Worm (Caenorhabditis elegans): ENCODE measurements around the gene F32D8.15.

DNA sequence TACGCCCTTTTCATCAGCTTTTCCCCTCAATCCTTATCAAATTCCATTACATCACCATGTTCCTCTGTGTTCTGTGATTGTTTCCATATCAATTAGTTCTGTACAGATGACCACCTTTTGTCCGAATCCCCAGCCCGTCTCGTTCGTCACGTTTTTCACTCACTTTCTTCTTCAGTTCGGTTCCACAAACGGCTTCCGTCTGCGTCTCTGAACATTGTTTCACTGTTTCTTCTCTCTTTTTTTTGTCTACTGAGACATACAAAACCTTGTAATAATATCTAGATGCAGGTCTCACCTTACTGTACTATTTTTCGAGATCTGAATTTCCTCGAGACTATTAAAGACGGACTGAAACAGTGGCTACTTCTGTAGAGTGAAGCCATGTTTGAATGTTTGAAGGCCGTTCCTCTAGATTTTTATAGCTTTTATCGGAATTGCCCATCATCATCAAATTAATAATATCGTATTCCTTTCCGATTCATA, 17.4 kb upstream of the F32D8.15 start, which contains the start of gene F32D8.3:
- TF ChIP-seq lir-3 (tag; optimal IDR thresholded peaks at IDR 0.05; ENCODE audit: poor library complexity) (no peak), hpl-2 (GFP tag; optimal IDR thresholded peaks at IDR 0.05) (no peak), irx-1 (tag; optimal IDR thresholded peaks at IDR 0.05) (no peak), grh-1 (GFP tag; IDR thresholded peaks at IDR 0.05) (no peak), egl-27 (tag; optimal IDR thresholded peaks at IDR 0.05) (no peak), snpc-4 (tag; optimal IDR thresholded peaks at IDR 0.05) (no peak), blmp-1 (tag; optimal IDR thresholded peaks at IDR 0.05) (peak; percentile 98), ceh-63 (GFP tag; optimal IDR thresholded peaks at IDR 0.05) (no peak), fos-1 (tag; optimal IDR thresholded peaks at IDR 0.05) (no peak), nhr-77 (tag; optimal IDR thresholded peaks at IDR 0.05) (no peak), pag-3 (tag; optimal IDR thresholded peaks at IDR 0.05; ENCODE audit: borderline replicate concordance, insufficient read depth) (no peak), fkh-10 (GFP tag; optimal IDR thresholded peaks at IDR 0.05) (no peak), ztf-11 (tag; optimal IDR thresholded peaks at IDR 0.05) (no peak), C16A3.4 (tag; optimal IDR thresholded peaks at IDR 0.05) (no peak)
